Fruit fly (Drosophila melanogaster): ENCODE results near the gene CG32240.

The CG32240 gene

DNA sequence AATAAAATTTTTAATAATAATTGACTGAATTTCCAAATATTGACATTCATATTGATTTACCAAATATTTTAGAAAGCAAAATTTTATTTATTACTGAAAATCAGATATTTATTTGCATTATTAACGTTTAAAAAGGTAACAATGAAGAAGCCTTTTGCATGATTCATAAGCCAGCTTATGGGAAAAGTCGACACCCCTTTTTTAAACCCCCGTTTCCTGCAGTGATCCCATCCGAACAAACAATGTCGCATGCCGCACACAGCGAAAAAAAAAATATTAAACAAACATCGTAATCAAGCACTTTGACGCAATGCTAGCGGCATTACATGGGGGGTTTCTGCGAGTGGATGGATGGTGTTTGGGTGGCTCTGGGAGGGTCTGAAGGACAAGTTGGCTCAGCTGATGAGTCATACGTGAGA, 27.8 kb downstream of the CG32240 start:
- no peak for TF ChIP-seq Hnf4 (GFP tag; optimal IDR thresholded peaks at IDR 0.05)
- peak; percentile 31 for TF ChIP-seq psq (GFP tag; optimal IDR thresholded peaks at IDR 0.05)
- TF ChIP-seq HLH106 (tag; optimal IDR thresholded peaks at IDR 0.05): peak; percentile 11
- no peak for TF ChIP-seq jim (GFP tag; optimal IDR thresholded peaks at IDR 0.05)
- no peak for TF ChIP-seq GATAd (GFP tag; optimal IDR thresholded peaks at IDR 0.05)
- peak; percentile 4 for TF ChIP-seq ey (GFP tag; optimal IDR thresholded peaks at IDR 0.05)
- TF ChIP-seq Jra (GFP tag; optimal IDR thresholded peaks at IDR 0.05): no peak
- TF ChIP-seq Sp1 (GFP tag; optimal IDR thresholded peaks at IDR 0.05): peak; percentile 13
- peak; percentile 54 for TF ChIP-seq h (GFP tag; optimal IDR thresholded peaks at IDR 0.05)
- TF ChIP-seq OdsH (GFP tag; optimal IDR thresholded peaks at IDR 0.05): peak; percentile 4
- no peak for TF ChIP-seq Rel (GFP tag; optimal IDR thresholded peaks at IDR 0.05)
- peak; percentile 13 for TF ChIP-seq Rel (tag; optimal IDR thresholded peaks at IDR 0.05)
- TF ChIP-seq foxo (GFP tag; optimal IDR thresholded peaks at IDR 0.05): peak in 1 of 2 experiments; percentile 39
- no peak for TF ChIP-seq lola (GFP tag; optimal IDR thresholded peaks at IDR 0.05)
- TF ChIP-seq brk (GFP tag; optimal IDR thresholded peaks at IDR 0.05): peak; percentile 14
- TF ChIP-seq dmrt93B (GFP tag; optimal IDR thresholded peaks at IDR 0.05): no peak
- peak; percentile 44 for TF ChIP-seq fru (GFP tag; optimal IDR thresholded peaks at IDR 0.05)
- TF ChIP-seq br (GFP tag; optimal IDR thresholded peaks at IDR 0.05): peak; percentile 14
- TF ChIP-seq dsf (GFP tag; optimal IDR thresholded peaks at IDR 0.05; ENCODE audit: borderline replicate concordance): no peak
- peak; percentile 35 for TF ChIP-seq rgr (GFP tag; optimal IDR thresholded peaks at IDR 0.05)
- peak; percentile 7 for TF ChIP-seq woc (GFP tag; optimal IDR thresholded peaks at IDR 0.05)

DNA sequence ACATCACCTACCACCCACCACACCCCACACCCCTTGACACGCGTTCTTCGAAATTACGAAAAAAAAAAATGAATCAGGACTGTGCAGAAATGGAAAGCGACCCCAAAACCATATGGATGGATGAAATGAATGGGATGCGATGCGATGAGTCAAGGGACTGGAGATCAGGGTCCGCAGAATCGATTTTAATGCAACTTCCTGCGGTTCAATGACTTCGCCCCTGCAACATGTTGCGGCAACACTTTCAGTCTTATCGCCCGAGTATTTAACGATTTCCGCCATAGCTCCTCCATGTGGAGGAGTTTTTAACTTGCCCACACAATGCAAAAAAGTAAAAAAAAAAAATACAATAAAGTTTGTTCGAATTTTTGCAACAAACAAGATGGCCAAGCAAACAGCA, 28.8 kb downstream of the CG32240 start:
- TF ChIP-seq Dif (GFP tag; optimal IDR thresholded peaks at IDR 0.05; ENCODE audit: partially characterized antibody) (no peak), N (GFP tag; optimal IDR thresholded peaks at IDR 0.05) (no peak), Hnf4 (GFP tag; optimal IDR thresholded peaks at IDR 0.05) (no peak), ey (GFP tag; optimal IDR thresholded peaks at IDR 0.05) (no peak), dmrt93B (GFP tag; optimal IDR thresholded peaks at IDR 0.05) (no peak), Dfd (GFP tag; optimal IDR thresholded peaks at IDR 0.05) (no peak), HLH106 (tag; optimal IDR thresholded peaks at IDR 0.05) (no peak), brk (GFP tag; optimal IDR thresholded peaks at IDR 0.05) (no peak), CrebA (GFP tag; optimal IDR thresholded peaks at IDR 0.05; ENCODE audit: borderline replicate concordance) (no peak), CG32264 (GFP tag; optimal IDR thresholded peaks at IDR 0.05) (no peak), br (GFP tag; optimal IDR thresholded peaks at IDR 0.05) (no peak), fru (GFP tag; optimal IDR thresholded peaks at IDR 0.05) (no peak), Hr83 (GFP tag; optimal IDR thresholded peaks at IDR 0.05; ENCODE audit: poor library complexity, severe bottlenecking) (no peak), psq (GFP tag; optimal IDR thresholded peaks at IDR 0.05) (no peak), h (GFP tag; optimal IDR thresholded peaks at IDR 0.05) (no peak), Myc (optimal IDR thresholded peaks at IDR 0.05) (no peak), Sp1 (GFP tag; optimal IDR thresholded peaks at IDR 0.05) (no peak), foxo (GFP tag; optimal IDR thresholded peaks at IDR 0.05) (no peak), usp (GFP tag; optimal IDR thresholded peaks at IDR 0.05) (no peak), Rel (GFP tag; optimal IDR thresholded peaks at IDR 0.05) (no peak), Rel (tag; optimal IDR thresholded peaks at IDR 0.05) (no peak)

DNA sequence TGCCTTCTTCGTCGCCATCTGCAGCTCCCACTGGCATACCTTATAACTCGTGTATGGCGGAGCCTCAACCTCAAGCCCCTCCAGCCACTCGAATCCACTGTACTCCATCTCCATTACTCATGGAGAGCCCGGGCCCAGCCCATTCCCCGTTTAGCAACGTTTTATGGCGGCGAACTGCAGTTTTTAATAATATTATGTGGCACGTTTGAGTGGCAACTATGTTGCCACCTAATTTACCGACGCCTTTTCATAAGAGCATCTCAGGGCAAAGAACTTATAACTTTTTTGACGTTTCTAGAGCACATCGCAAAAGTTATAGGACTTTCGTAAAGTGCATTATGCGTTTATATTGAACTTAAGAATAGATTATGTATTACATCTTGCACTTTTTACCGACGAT, 29.4 kb downstream of the CG32240 start:
- TF ChIP-seq CG32264 (GFP tag; optimal IDR thresholded peaks at IDR 0.05): no peak
- TF ChIP-seq usp (GFP tag; optimal IDR thresholded peaks at IDR 0.05): no peak
- TF ChIP-seq Hr83 (GFP tag; optimal IDR thresholded peaks at IDR 0.05; ENCODE audit: poor library complexity, severe bottlenecking): no peak
- no peak for TF ChIP-seq psq (GFP tag; optimal IDR thresholded peaks at IDR 0.05)

DNA sequence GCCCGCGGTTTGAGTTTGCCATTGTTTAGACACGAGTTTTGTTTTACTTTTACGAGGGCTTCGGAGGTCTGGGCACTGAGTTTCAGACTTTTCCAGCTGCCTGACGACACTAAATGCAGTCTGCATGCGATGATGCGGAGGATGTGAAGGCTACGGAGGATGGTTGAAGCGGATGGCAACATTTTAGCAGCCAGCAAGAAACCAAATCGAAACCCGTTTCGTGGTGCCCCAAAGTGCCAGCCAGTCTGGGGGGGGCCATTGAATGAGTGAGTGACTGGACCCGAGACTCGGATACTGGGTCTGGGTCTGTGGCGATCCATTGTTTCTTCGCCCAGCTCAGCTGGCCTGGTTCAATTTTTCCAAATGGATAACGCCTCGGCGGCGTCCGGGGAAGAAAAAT, 32.1 kb downstream of the CG32240 start:
- TF ChIP-seq Dif (GFP tag; optimal IDR thresholded peaks at IDR 0.05; ENCODE audit: partially characterized antibody) (peak; percentile 36), rgr (GFP tag; optimal IDR thresholded peaks at IDR 0.05) (no peak), Myc (optimal IDR thresholded peaks at IDR 0.05) (no peak), dsf (GFP tag; optimal IDR thresholded peaks at IDR 0.05; ENCODE audit: borderline replicate concordance) (no peak)

DNA sequence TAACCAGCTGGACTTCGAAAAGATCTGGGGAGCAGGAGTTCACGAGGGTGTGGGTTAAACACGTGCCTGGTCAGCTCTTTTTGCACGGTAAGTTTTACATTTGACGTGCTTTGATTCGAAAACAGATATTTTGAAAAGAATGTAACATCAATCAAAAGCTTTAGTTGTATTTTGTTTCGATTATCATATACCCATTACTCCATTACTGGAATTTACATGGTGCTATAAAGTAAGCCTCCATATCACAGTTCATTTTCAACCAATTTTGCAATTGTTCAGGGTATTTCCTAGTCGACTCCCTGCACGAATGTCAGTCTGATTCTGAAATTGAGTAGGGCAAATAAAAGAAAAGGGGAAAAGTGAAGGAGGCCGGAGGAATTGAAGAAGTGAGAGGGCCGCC, 32.6 kb downstream of the CG32240 start:
- TF ChIP-seq Dif (GFP tag; optimal IDR thresholded peaks at IDR 0.05; ENCODE audit: partially characterized antibody) (no peak), dmrt93B (GFP tag; optimal IDR thresholded peaks at IDR 0.05) (no peak), Mio (GFP tag; optimal IDR thresholded peaks at IDR 0.05) (no peak), Sp1 (GFP tag; optimal IDR thresholded peaks at IDR 0.05) (no peak), Jra (GFP tag; optimal IDR thresholded peaks at IDR 0.05) (no peak)
